Fruit fly (Drosophila melanogaster) whole organism, adult: ENCODE data around the gene PDCD-5.
A peak's percentile ranks its signal among the peaks of the same experiment; 100 is the strongest.

ENCODE experiments used
- CG11617 ChIP-seq: fragments of 200-800 bp; sonication (Bioruptor generic); optimal IDR thresholded peaks from 2 replicates; lab custom pipeline; 2017; ENCODE audit warnings: mild to moderate bottlenecking, missing biosample characterization, missing genetic modification reagents, missing genetic modification characterization
- CG12768 ChIP-seq: fragments of 200-800 bp; sonication (Bioruptor generic); optimal IDR thresholded peaks from 2 replicates; lab custom pipeline; 2017; ENCODE audit warnings: missing biosample characterization, missing genetic modification characterization, mild to moderate bottlenecking, moderate library complexity, missing genetic modification reagents
- CG14711 ChIP-seq: fragments of 200-800 bp; sonication (Bioruptor generic); optimal IDR thresholded peaks from 2 replicates; lab custom pipeline; 2018; ENCODE audit warnings: missing biosample characterization, mild to moderate bottlenecking, missing genetic modification characterization, moderate library complexity
- CG1620 ChIP-seq: fragments of 200-800 bp; sonication (Bioruptor generic); optimal IDR thresholded peaks from 2 replicates; lab custom pipeline; 2016; ENCODE audit warnings: missing biosample characterization, missing genetic modification characterization
- CG33017 ChIP-seq: fragments of 200-800 bp; sonication (Bioruptor generic); optimal IDR thresholded peaks from 2 replicates; lab custom pipeline; 2018; ENCODE audit warnings: missing biosample characterization, mild to moderate bottlenecking, missing genetic modification characterization, moderate library complexity
- CG5204 ChIP-seq: fragments of 200-800 bp; sonication (Bioruptor generic); optimal IDR thresholded peaks from 2 replicates; lab custom pipeline; 2016; ENCODE audit warnings: missing biosample characterization, missing genetic modification characterization
- CG7045 ChIP-seq: fragments of 200-800 bp; sonication (Bioruptor generic); optimal IDR thresholded peaks from 2 replicates; lab custom pipeline; 2017; ENCODE audit warnings: missing biosample characterization, mild to moderate bottlenecking, missing genetic modification characterization
- CG7101 ChIP-seq: fragments of 200-800 bp; sonication (Bioruptor generic); optimal IDR thresholded peaks from 2 replicates; lab custom pipeline; 2018; ENCODE audit warnings: missing biosample characterization, mild to moderate bottlenecking, missing genetic modification characterization, moderate library complexity
- Clk ChIP-seq: fragments of 200-800 bp; sonication (Bioruptor generic); optimal IDR thresholded peaks from 2 replicates; lab custom pipeline; 2017; ENCODE audit warnings: missing biosample characterization, missing genetic modification characterization
- Crg-1 ChIP-seq: fragments of 200-800 bp; sonication (Bioruptor generic); optimal IDR thresholded peaks from 2 replicates; lab custom pipeline; 2016; ENCODE audit warnings: missing biosample characterization, missing genetic modification characterization
- Hr96 ChIP-seq: fragments of 200-800 bp; sonication (Bioruptor generic); optimal IDR thresholded peaks from 2 replicates; lab custom pipeline; 2016; ENCODE audit warnings: missing biosample characterization, missing genetic modification characterization
- Mnt ChIP-seq: fragments of 200-800 bp; sonication (Bioruptor generic); optimal IDR thresholded peaks from 2 replicates; lab custom pipeline; 2016; ENCODE audit warnings: missing biosample characterization, mild to moderate bottlenecking, missing genetic modification characterization
- bab1 ChIP-seq: fragments of 200-800 bp; sonication (Bioruptor generic); optimal IDR thresholded peaks from 3 replicates; lab custom pipeline; 2019; ENCODE audit warnings: missing biosample characterization, mild to moderate bottlenecking, missing genetic modification characterization, moderate library complexity
- cic ChIP-seq: fragments of 200-800 bp; sonication (Bioruptor generic); optimal IDR thresholded peaks from 2 replicates; lab custom pipeline; 2017; ENCODE audit warnings: missing biosample characterization, mild to moderate bottlenecking, missing genetic modification characterization, moderate library complexity
- cnc ChIP-seq, 2 experiments: fragments of >200 bp; optimal IDR thresholded peaks; 2 replicates each; lab custom pipeline; 2017
- kay ChIP-seq: fragments of 200-800 bp; sonication (Bioruptor generic); peaks from one replicate; lab custom pipeline; 2016; ENCODE audit warnings: missing biosample characterization, missing genetic modification characterization, borderline replicate concordance
- ovo ChIP-seq: fragments of 200-800 bp; sonication (Bioruptor generic); optimal IDR thresholded peaks from 2 replicates; lab custom pipeline; 2016; ENCODE audit warnings: missing biosample characterization, missing genetic modification characterization
- pad ChIP-seq: fragments of 200-800 bp; sonication (Bioruptor generic); optimal IDR thresholded peaks from 3 replicates; lab custom pipeline; 2017; ENCODE audit warnings: missing biosample characterization, missing genetic modification characterization, mild to moderate bottlenecking, moderate library complexity, missing genetic modification reagents
- tj ChIP-seq: fragments of 200-800 bp; sonication (Bioruptor generic); optimal IDR thresholded peaks from 3 replicates; lab custom pipeline; 2017; ENCODE audit warnings: missing biosample characterization, mild to moderate bottlenecking, missing genetic modification characterization, moderate library complexity
- toe ChIP-seq: fragments of 200-800 bp; sonication (Bioruptor generic); optimal IDR thresholded peaks from 2 replicates; lab custom pipeline; 2016; ENCODE audit warnings: missing biosample characterization, missing genetic modification characterization

PDCD-5 gene

dm6 chr3L:16208839-16209612, 22.8 kb downstream of the PDCD-5 start:
- TF ChIP-seq CG5204 = no peak
- no peak for TF ChIP-seq toe (GFP tag; lab: Kevin White, UChicago)
- TF ChIP-seq cic (GFP tag; lab: Kevin White, UChicago) = no peak
- TF ChIP-seq CG14711 (tag; lab: Kevin White, UChicago) = no peak
- TF ChIP-seq CG33017 = no peak
- TF ChIP-seq Clk (GFP tag; lab: Kevin White, UChicago) = no peak
- TF ChIP-seq CG11617 (GFP tag; lab: Kevin White, UChicago) = no peak
- no peak for TF ChIP-seq pad
- no peak for TF ChIP-seq bab1 (GFP tag; lab: Kevin White, UChicago)
- TF ChIP-seq CG7045 (GFP tag; lab: Kevin White, UChicago) = no peak
- no peak for TF ChIP-seq Mnt (GFP tag; lab: Kevin White, UChicago)
- TF ChIP-seq ovo (GFP tag; lab: Kevin White, UChicago) = no peak
- TF ChIP-seq CG1620 (GFP tag; lab: Kevin White, UChicago) = no peak
- TF ChIP-seq Crg-1 (GFP tag; lab: Kevin White, UChicago) = no peak

dm6 chr3L:16208053-16208838, 23.6 kb downstream of the PDCD-5 start:
- TF ChIP-seq CG12768 (GFP tag; lab: Kevin White, UChicago) = no peak
- no peak for TF ChIP-seq Mnt (GFP tag; lab: Kevin White, UChicago)
- TF ChIP-seq tj (GFP tag; lab: Kevin White, UChicago) = no peak
- TF ChIP-seq CG11617 (GFP tag; lab: Kevin White, UChicago) = no peak
- TF ChIP-seq CG7045 (GFP tag; lab: Kevin White, UChicago) = no peak
- no peak for TF ChIP-seq CG1620 (GFP tag; lab: Kevin White, UChicago)
- no peak for TF ChIP-seq CG14711 (tag; lab: Kevin White, UChicago)
- no peak for TF ChIP-seq Hr96 (GFP tag; lab: Kevin White, UChicago)
- no peak for TF ChIP-seq ovo (GFP tag; lab: Kevin White, UChicago)
- no peak for TF ChIP-seq CG33017
- no peak for TF ChIP-seq bab1 (GFP tag; lab: Kevin White, UChicago)
- TF ChIP-seq CG7101 = no peak
- TF ChIP-seq CG5204 = no peak

dm6 chr3L:16204128-16204527, 27.7 kb downstream of the PDCD-5 start:
- TF ChIP-seq kay (GFP tag; lab: Kevin White, UChicago) (no peak), CG5204 (no peak), Hr96 (GFP tag; lab: Kevin White, UChicago) (no peak), Clk (GFP tag; lab: Kevin White, UChicago) (no peak), CG11617 (GFP tag; lab: Kevin White, UChicago) (no peak), bab1 (GFP tag; lab: Kevin White, UChicago) (no peak), cnc (optimal IDR thresholded peaks at IDR 0.05; lab: Kevin White, UChicago) (no peak), pad (no peak), CG12768 (GFP tag; lab: Kevin White, UChicago) (no peak), CG14711 (tag; lab: Kevin White, UChicago) (no peak), cic (GFP tag; lab: Kevin White, UChicago) (no peak), CG33017 (no peak)

- peak; percentile 12 for TF ChIP-seq CG7101
- no peak for TF ChIP-seq CG1620 (GFP tag; lab: Kevin White, UChicago)
Measured at dm6 chr3L:16203236-16203635, 28.6 kb downstream of the PDCD-5 start.

dm6 chr3L:16202550-16202949, 29.3 kb downstream of the PDCD-5 start:
- peak; percentile 0 for TF ChIP-seq CG5204
- no peak for TF ChIP-seq CG14711 (tag; lab: Kevin White, UChicago)

- TF ChIP-seq CG12768 (GFP tag; lab: Kevin White, UChicago) = no peak
Measured at dm6 chr3L:16201028-16201427, 30.8 kb downstream of the PDCD-5 start, which contains the start of gene dls. TSS of gene dls (plus strand) at chr3L:16201328.

- TF ChIP-seq CG1620 (GFP tag; lab: Kevin White, UChicago) (no peak), CG7101 (no peak), CG7045 (GFP tag; lab: Kevin White, UChicago) (no peak), ovo (GFP tag; lab: Kevin White, UChicago) (no peak)
Measured at dm6 chr3L:16199929-16200328, 31.9 kb downstream of the PDCD-5 start, which contains the start of gene CG33689. TSS of gene CG33689 (plus strand) at chr3L:16200229.
